Worm (Caenorhabditis elegans): ENCODE data around the gene F31D5.6.

Gene F31D5.6

DNA sequence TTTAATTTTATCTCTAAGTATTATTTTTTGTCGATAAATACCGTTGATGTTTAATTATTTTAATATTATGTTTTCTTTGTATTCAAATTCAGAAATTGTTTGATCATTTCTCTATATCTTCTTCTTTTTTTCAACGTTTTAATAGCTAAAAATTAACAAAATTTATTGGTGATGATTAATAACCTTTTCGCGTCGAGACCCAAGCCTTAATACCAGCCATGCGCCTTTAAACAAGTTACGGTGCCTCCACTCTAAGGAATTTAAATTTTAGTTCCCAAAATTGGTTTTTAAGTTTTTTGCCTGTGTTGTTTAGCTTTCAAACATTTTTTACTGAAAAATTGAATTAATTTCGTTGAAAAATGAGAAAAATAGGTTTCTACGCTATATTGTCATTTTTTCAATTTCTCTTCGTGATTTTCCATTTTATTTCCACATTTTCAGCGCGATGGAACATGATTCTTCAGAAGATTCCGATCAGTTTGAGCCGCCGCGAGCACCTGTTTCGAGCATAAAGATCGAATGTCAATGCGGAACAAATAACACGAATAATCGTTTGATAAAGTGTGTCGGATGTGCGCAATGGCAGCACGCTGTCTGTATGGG lies 19.7 kb downstream of the F31D5.6 start, which contains the start of gene C16A11.3 (continued):
- TF ChIP-seq snpc-3.4 (tag; optimal IDR thresholded peaks at IDR 0.05) (peak; percentile 65), let-607 (tag; optimal IDR thresholded peaks at IDR 0.05) (no peak), lag-1 (GFP tag; IDR thresholded peaks at IDR 0.05) (no peak), nhr-179 (tag; optimal IDR thresholded peaks at IDR 0.05) (no peak), lin-35 (GFP tag; optimal IDR thresholded peaks at IDR 0.05) (peak in 1 of 3 experiments; percentile 32), F55B11.4 (tag; optimal IDR thresholded peaks at IDR 0.05; ENCODE audit: borderline replicate concordance, insufficient read depth) (no peak), tbx-9 (tag; optimal IDR thresholded peaks at IDR 0.05; ENCODE audit: borderline replicate concordance) (no peak), ztf-25 (GFP tag; IDR thresholded peaks at IDR 0.05) (no peak), F39B2.1 (GFP tag; IDR thresholded peaks at IDR 0.05) (no peak), ceh-40 (GFP tag; IDR thresholded peaks at IDR 0.05) (no peak), sptf-2 (GFP tag; optimal IDR thresholded peaks at IDR 0.05) (no peak), attf-5 (GFP tag; optimal IDR thresholded peaks at IDR 0.05) (no peak), athp-1 (tag; optimal IDR thresholded peaks at IDR 0.05) (peak; percentile 62), nfya-2 (GFP tag; IDR thresholded peaks at IDR 0.05) (0 out of 2 replicates have a peak, but pooled peaks have one; percentile 74), egl-44 (GFP tag; IDR thresholded peaks at IDR 0.05) (no peak), fkh-3 (tag; optimal IDR thresholded peaks at IDR 0.05) (no peak), sdz-38 (tag; optimal IDR thresholded peaks at IDR 0.05) (no peak), F10E7.11 (tag; optimal IDR thresholded peaks at IDR 0.05) (peak; percentile 41), snpc-1.3 (tag; optimal IDR thresholded peaks at IDR 0.05; ENCODE audit: insufficient read depth) (peak; percentile 64), aptf-3 (GFP tag; IDR thresholded peaks at IDR 0.05) (no peak), nhr-90 (tag; optimal IDR thresholded peaks at IDR 0.05) (no peak), Y95B8A.8 (GFP tag; IDR thresholded peaks at IDR 0.05) (no peak), mxl-1 (tag; optimal IDR thresholded peaks at IDR 0.05) (no peak), ztf-3 (GFP tag; optimal IDR thresholded peaks at IDR 0.05) (no peak), ztf-22 (GFP tag; optimal IDR thresholded peaks at IDR 0.05) (no peak), hlh-26 (GFP tag; conservative IDR thresholded peaks at IDR 0.05) (no peak), K11D2.4 (GFP tag; IDR thresholded peaks at IDR 0.05) (no peak), atf-7 (tag; optimal IDR thresholded peaks at IDR 0.05) (no peak), F22D6.2 (tag; optimal IDR thresholded peaks at IDR 0.05) (no peak), lin-54 (GFP tag; optimal IDR thresholded peaks at IDR 0.05) (peak; percentile 12), nhr-80 (tag; optimal IDR thresholded peaks at IDR 0.05) (no peak), C06A6.2 (GFP tag; conservative IDR thresholded peaks at IDR 0.05) (no peak), D2030.7 (GFP tag; IDR thresholded peaks at IDR 0.05) (no peak), lir-1 (GFP tag; conservative IDR thresholded peaks at IDR 0.05) (no peak), pbrm-1 (GFP tag; IDR thresholded peaks at IDR 0.05) (no peak; the same call in 1 of the 2 replicates), mel-28 (tag; optimal IDR thresholded peaks at IDR 0.05; ENCODE audit: borderline replicate concordance) (no peak), zfh-2 (GFP tag; conservative IDR thresholded peaks at IDR 0.05) (no peak), hmg-20 (GFP tag; IDR thresholded peaks at IDR 0.05) (no peak), lsl-1 (GFP tag; optimal IDR thresholded peaks at IDR 0.05) (peak; percentile 75), K12H6.12 (tag; optimal IDR thresholded peaks at IDR 0.05) (no peak), C17E4.6 (GFP tag; IDR thresholded peaks at IDR 0.05) (no peak), ZK185.1 (tag; optimal IDR thresholded peaks at IDR 0.05; ENCODE audit: poor library complexity, severe bottlenecking) (no peak), rpc-1 (optimal IDR thresholded peaks at IDR 0.05) (no peak), rpc-1 (tag; optimal IDR thresholded peaks at IDR 0.05) (no peak), ekl-4 (GFP tag; IDR thresholded peaks at IDR 0.05) (peak; percentile 72), tlf-1 (GFP tag; optimal IDR thresholded peaks at IDR 0.05) (peak; percentile 58), die-1 (tag; optimal IDR thresholded peaks at IDR 0.05) (no peak), hsf-1 (GFP tag; IDR thresholded peaks at IDR 0.05) (no peak; the same call in 1 of the 2 replicates)

Data from whole organism, young adult.